Fruit fly (Drosophila melanogaster) whole organism, embryonic: Measurements from ENCODE around the gene CG3902.

Source experiments
- BEAF-32 ChIP-seq: fragments of 200-800 bp; sonication (Bioruptor generic); optimal IDR thresholded peaks from 3 replicates; lab custom pipeline; 2017; ENCODE audit warnings: missing biosample characterization, missing genetic modification characterization, mild to moderate bottlenecking, moderate library complexity, missing genetic modification reagents
- Bdp1 ChIP-seq: fragments of 200-800 bp; sonication (Bioruptor generic); optimal IDR thresholded peaks from 3 replicates; lab custom pipeline; 2016; ENCODE audit warnings: missing biosample characterization, missing genetic modification characterization
- BtbVII ChIP-seq: fragments of 200-800 bp; sonication (Bioruptor generic); optimal IDR thresholded peaks from 3 replicates; lab custom pipeline; 2017; ENCODE audit warnings: missing biosample characterization, mild to moderate bottlenecking, missing genetic modification characterization
- CG10366 ChIP-seq: fragments of 200-800 bp; sonication (Bioruptor generic); IDR thresholded peaks from 2 replicates; pipeline ENCODE4 v1.3.6; 2022; ENCODE audit warnings: missing biosample characterization, missing genetic modification characterization
- CG10543 ChIP-seq: fragments of 200-800 bp; sonication (Bioruptor generic); optimal IDR thresholded peaks from 3 replicates; lab custom pipeline; 2017; ENCODE audit warnings: missing biosample characterization, mild to moderate bottlenecking, missing genetic modification characterization, moderate library complexity
- CG11723 ChIP-seq: fragments of 200-800 bp; sonication (Bioruptor generic); optimal IDR thresholded peaks from 2 replicates; lab custom pipeline; 2017; ENCODE audit warnings: missing biosample characterization, mild to moderate bottlenecking, missing genetic modification characterization
- CG12104 ChIP-seq: fragments of 200-800 bp; sonication (Bioruptor generic); optimal IDR thresholded peaks from 3 replicates; lab custom pipeline; 2016; ENCODE audit warnings: missing biosample characterization, missing genetic modification characterization
- CG15601 ChIP-seq: fragments of 200-800 bp; sonication (Bioruptor generic); optimal IDR thresholded peaks from 3 replicates; lab custom pipeline; 2019; ENCODE audit warnings: missing biosample characterization, mild to moderate bottlenecking, missing genetic modification characterization, moderate library complexity
- CG17186 ChIP-seq: fragments of 200-800 bp; sonication (Bioruptor generic); optimal IDR thresholded peaks from 3 replicates; lab custom pipeline; 2017; ENCODE audit warnings: missing biosample characterization, missing genetic modification reagents, missing genetic modification characterization
- CG1832 ChIP-seq: fragments of 200-800 bp; sonication (Bioruptor generic); optimal IDR thresholded peaks from 2 replicates; lab custom pipeline; 2017; ENCODE audit warnings: missing biosample characterization, mild to moderate bottlenecking, missing genetic modification characterization, inconsistent platforms
- CG18476 ChIP-seq: fragments of 200-800 bp; sonication (Bioruptor generic); optimal IDR thresholded peaks from 2 replicates; lab custom pipeline; 2016; ENCODE audit warnings: missing biosample characterization, mild to moderate bottlenecking, missing genetic modification characterization
- CG18599 ChIP-seq: fragments of 200-800 bp; sonication (Bioruptor generic); optimal IDR thresholded peaks from 3 replicates; lab custom pipeline; 2017; ENCODE audit warnings: missing biosample characterization, missing genetic modification characterization, mild to moderate bottlenecking, moderate library complexity, missing genetic modification reagents
- CG2889 ChIP-seq: fragments of 200-800 bp; sonication (Bioruptor generic); IDR thresholded peaks from 3 replicates; pipeline ENCODE4 v1.3.6; 2022; ENCODE audit warnings: missing biosample characterization, missing genetic modification characterization
- CG30020 ChIP-seq: fragments of 200-800 bp; optimal IDR thresholded peaks from 2 replicates; lab custom pipeline; 2019; ENCODE audit warnings: missing biosample characterization, mild to moderate bottlenecking, missing genetic modification characterization, moderate library complexity
- CG31365 ChIP-seq: fragments of 200-800 bp; sonication (Bioruptor generic); optimal IDR thresholded peaks from 2 replicates; lab custom pipeline; 2018; ENCODE audit warnings: missing biosample characterization, mild to moderate bottlenecking, missing genetic modification characterization
- CG3838 ChIP-seq: fragments of 200-800 bp; sonication (Bioruptor generic); optimal IDR thresholded peaks from 3 replicates; lab custom pipeline; 2016; ENCODE audit warnings: missing biosample characterization, missing genetic modification characterization
- CG4282 ChIP-seq: fragments of 200-800 bp; sonication (Bioruptor generic); optimal IDR thresholded peaks from 2 replicates; lab custom pipeline; 2016; ENCODE audit warnings: missing biosample characterization, missing genetic modification characterization
- CG4854 ChIP-seq: fragments of 200-800 bp; sonication (Bioruptor generic); optimal IDR thresholded peaks from 2 replicates; lab custom pipeline; 2016; ENCODE audit warnings: missing biosample characterization, missing genetic modification characterization, inconsistent platforms
- CG7372 ChIP-seq: fragments of 200-800 bp; sonication (Bioruptor generic); IDR thresholded peaks from 2 replicates; pipeline ENCODE4 v1.3.6; 2022; ENCODE audit warnings: missing biosample characterization, missing genetic modification characterization
- CG7928 ChIP-seq: fragments of 200-800 bp; sonication (Bioruptor generic); optimal IDR thresholded peaks from 2 replicates; lab custom pipeline; 2017; ENCODE audit warnings: missing biosample characterization, mild to moderate bottlenecking, missing genetic modification characterization
- CG9609 ChIP-seq: fragments of 200-800 bp; sonication (Bioruptor generic); optimal IDR thresholded peaks from 3 replicates; lab custom pipeline; 2016; ENCODE audit warnings: missing biosample characterization, missing genetic modification characterization
- CG9876 ChIP-seq: fragments of 200-800 bp; sonication (Bioruptor generic); optimal IDR thresholded peaks from 2 replicates; lab custom pipeline; 2016; ENCODE audit warnings: missing biosample characterization, missing genetic modification characterization
- D ChIP-seq, 2 experiments: fragments of 200-800 bp in 1 of 2; fragments of >200 bp in 1 of 2; sonication (Bioruptor generic) in 1 of 2; optimal IDR thresholded peaks; 2 replicates in 1 of 2; 3 replicates in 1 of 2; lab custom pipeline; 2017; ENCODE audit warnings: mild to moderate bottlenecking in 1 of 2, missing biosample characterization in 1 of 2, missing genetic modification characterization in 1 of 2, missing genetic modification reagents in 1 of 2
- Dek ChIP-seq: fragments of 200-800 bp; sonication (Bioruptor generic); optimal IDR thresholded peaks from 3 replicates; lab custom pipeline; 2019; ENCODE audit warnings: missing biosample characterization, mild to moderate bottlenecking, missing genetic modification characterization, moderate library complexity
- Drgx ChIP-seq: fragments of 200-800 bp; sonication (Bioruptor generic); IDR thresholded peaks from 2 replicates; pipeline ENCODE4 v1.3.6; 2022; ENCODE audit warnings: missing biosample characterization, missing genetic modification characterization
- Eip74EF ChIP-seq, 2 experiments: fragments of 200-800 bp in 1 of 2; fragments of >200 bp in 1 of 2; sonication (Bioruptor generic) in 1 of 2; optimal IDR thresholded peaks; 2 replicates each; lab custom pipeline; 2017 to 2019; ENCODE audit warnings: missing biosample characterization in 2 of 2, missing genetic modification characterization in 2 of 2, mild to moderate bottlenecking in 1 of 2, moderate library complexity in 1 of 2
- Fer3 ChIP-seq: fragments of 200-800 bp; sonication (Bioruptor generic); optimal IDR thresholded peaks from 2 replicates; lab custom pipeline; 2018; ENCODE audit warnings: missing biosample characterization, mild to moderate bottlenecking, missing genetic modification characterization, moderate library complexity
- Hr78 ChIP-seq, 2 experiments: fragments of 200-800 bp in 1 of 2; fragments of >200 bp in 1 of 2; sonication (Bioruptor generic) in 1 of 2; optimal IDR thresholded peaks; 2 replicates each; lab custom pipeline; 2017 to 2019; ENCODE audit warnings: missing biosample characterization in 2 of 2, missing genetic modification characterization in 2 of 2, mild to moderate bottlenecking in 1 of 2, moderate library complexity in 1 of 2
- Hsf ChIP-seq: fragments of 200-800 bp; sonication (Bioruptor generic); optimal IDR thresholded peaks from 3 replicates; lab custom pipeline; 2016; ENCODE audit warnings: missing biosample characterization, missing genetic modification characterization
- Six4 ChIP-seq: fragments of 200-800 bp; sonication (Bioruptor generic); optimal IDR thresholded peaks from 2 replicates; lab custom pipeline; 2016; ENCODE audit warnings: missing biosample characterization, missing genetic modification characterization
- Sry-δ ChIP-seq: fragments of 200-800 bp; sonication (Bioruptor generic); optimal IDR thresholded peaks from 2 replicates; lab custom pipeline; 2016; ENCODE audit warnings: missing biosample characterization, missing genetic modification characterization
- Taf1 ChIP-seq: fragments of 200-800 bp; sonication (Bioruptor generic); IDR thresholded peaks from 2 replicates; pipeline ENCODE4 v1.3.6; 2022; ENCODE audit warnings: missing biosample characterization, missing genetic modification characterization
- Trl ChIP-seq, 3 experiments: fragments of >200 bp in 2 of 3; fragments of 200-800 bp in 1 of 3; sonication (Bioruptor generic) in 1 of 3; optimal IDR thresholded peaks; 2 replicates in 1 of 3; 3 replicates in 2 of 3; lab custom pipeline; 2016 to 2017; ENCODE audit warnings: missing biosample characterization in 1 of 3, missing genetic modification characterization in 1 of 3
- cas ChIP-seq: fragments of 200-800 bp; sonication (Bioruptor generic); IDR thresholded peaks from 2 replicates; pipeline ENCODE4 v1.3.6; 2022; ENCODE audit warnings: missing biosample characterization, missing genetic modification characterization
- ci ChIP-seq: fragments of 200-800 bp; sonication (Bioruptor generic); IDR thresholded peaks from 3 replicates; pipeline ENCODE4 v1.3.6; 2022; ENCODE audit warnings: missing biosample characterization, missing genetic modification characterization
- dimm ChIP-seq: fragments of 200-800 bp; sonication (Bioruptor generic); IDR thresholded peaks from 2 replicates; pipeline ENCODE4 v1.3.6; 2022; ENCODE audit warnings: missing biosample characterization, missing genetic modification characterization
- dmrt99B ChIP-seq: fragments of 200-800 bp; sonication (Bioruptor generic); optimal IDR thresholded peaks from 2 replicates; lab custom pipeline; 2018; ENCODE audit warnings: missing biosample characterization, mild to moderate bottlenecking, missing genetic modification characterization, moderate library complexity
- eve ChIP-seq, 2 experiments: fragments of >200 bp; optimal IDR thresholded peaks; 2 replicates each; lab custom pipeline; 2017; ENCODE audit warnings: missing biosample characterization in 2 of 2, missing genetic modification characterization in 2 of 2
- eyg ChIP-seq: fragments of 200-800 bp; sonication (Bioruptor generic); optimal IDR thresholded peaks from 3 replicates; lab custom pipeline; 2016; ENCODE audit warnings: missing biosample characterization, missing genetic modification characterization
- fd96Cb ChIP-seq: fragments of 200-800 bp; sonication (Bioruptor generic); optimal IDR thresholded peaks from 2 replicates; lab custom pipeline; 2018; ENCODE audit warnings: missing biosample characterization, mild to moderate bottlenecking, missing genetic modification characterization, moderate library complexity
- ind ChIP-seq: fragments of 200-800 bp; sonication (Bioruptor generic); optimal IDR thresholded peaks from 3 replicates; lab custom pipeline; 2016; ENCODE audit warnings: missing biosample characterization, missing genetic modification characterization
- luna ChIP-seq: fragments of 200-800 bp; sonication (Bioruptor generic); optimal IDR thresholded peaks from 2 replicates; lab custom pipeline; 2016; ENCODE audit warnings: missing biosample characterization, missing genetic modification characterization
- sens-2 ChIP-seq: fragments of 200-800 bp; sonication (Bioruptor generic); IDR thresholded peaks from 2 replicates; pipeline ENCODE4 v1.3.6; 2022; ENCODE audit warnings: missing biosample characterization, missing genetic modification characterization
- sisA ChIP-seq: fragments of 200-800 bp; sonication (Bioruptor generic); IDR thresholded peaks from 2 replicates; pipeline ENCODE4 v1.3.6; 2022; ENCODE audit warnings: missing biosample characterization, missing genetic modification characterization
- ssp ChIP-seq: fragments of 200-800 bp; sonication (Bioruptor generic); IDR thresholded peaks from 2 replicates; pipeline ENCODE4 v1.3.6; 2022; ENCODE audit warnings: missing biosample characterization, missing genetic modification characterization
- stc ChIP-seq: fragments of 200-800 bp; sonication (Bioruptor generic); IDR thresholded peaks from 2 replicates; pipeline ENCODE4 v1.3.6; 2022; ENCODE audit warnings: missing biosample characterization, missing genetic modification characterization
- tx ChIP-seq: fragments of 200-800 bp; sonication (Bioruptor generic); optimal IDR thresholded peaks from 2 replicates; lab custom pipeline; 2016; ENCODE audit warnings: missing biosample characterization, missing genetic modification characterization
- unc-4 ChIP-seq: fragments of 200-800 bp; sonication (Bioruptor generic); IDR thresholded peaks from 2 replicates; pipeline ENCODE4 v1.3.6; 2022; ENCODE audit warnings: missing biosample characterization, missing genetic modification characterization; ENCODE audit not compliant: partially characterized antibody
- zen ChIP-seq: fragments of 200-800 bp; sonication (Bioruptor generic); optimal IDR thresholded peaks from 3 replicates; lab custom pipeline; 2018; ENCODE audit warnings: missing biosample characterization, mild to moderate bottlenecking, missing genetic modification characterization, moderate library complexity

Gene CG3902

dm6 chr3L:18867521-18867920 lies 30.6 kb downstream of the CG3902 start, which contains the start of gene Dysb (continued):
- TF ChIP-seq sens-2 (GFP tag; lab: Robert Waterston, UW) = no peak; the same call in 1 of the 2 replicates
- TF ChIP-seq Drgx (GFP tag; lab: Robert Waterston, UW) = peak; percentile 92
- peak; percentile 72 for TF ChIP-seq CG18476 (GFP tag; lab: Kevin White, UChicago)
- peak; percentile 60 for TF ChIP-seq CG31365
- TF ChIP-seq fd96Cb = peak; percentile 78
- peak; percentile 92 for TF ChIP-seq Dek (tag; lab: Kevin White, UChicago)
- TF ChIP-seq CG12104 (GFP tag; lab: Kevin White, UChicago) = peak; percentile 44
- TF ChIP-seq Hr78 (GFP tag; optimal IDR thresholded peaks at IDR 0.05; lab: Kevin White, UChicago) = peak in 1 of 2 experiments; percentile 56
- TF ChIP-seq CG7372 (GFP tag; lab: Robert Waterston, UW) = peak; percentile 83
- peak; percentile 22 for TF ChIP-seq luna (GFP tag; lab: Kevin White, UChicago)
- TF ChIP-seq CG18599 (GFP tag; lab: Kevin White, UChicago) = peak; percentile 91
- peak; percentile 91 for TF ChIP-seq dmrt99B (tag; lab: Kevin White, UChicago)
- TF ChIP-seq Eip74EF (GFP tag; optimal IDR thresholded peaks at IDR 0.05; lab: Kevin White, UChicago) = peak in 1 of 2 experiments; percentile 78
- no peak for TF ChIP-seq D (optimal IDR thresholded peaks at IDR 0.05; lab: Kevin White, UChicago)
- peak; percentile 80 for TF ChIP-seq D (GFP tag; optimal IDR thresholded peaks at IDR 0.05; lab: Kevin White, UChicago)
- TF ChIP-seq CG7928 (GFP tag; lab: Kevin White, UChicago) = peak; percentile 9
- peak; percentile 86 for TF ChIP-seq CG15601 (tag; lab: Kevin White, UChicago)
- no peak for TF ChIP-seq eve (GFP tag; optimal IDR thresholded peaks at IDR 0.05; lab: Kevin White, UChicago)
- TF ChIP-seq Hsf (GFP tag; lab: Kevin White, UChicago) = peak; percentile 72
- TF ChIP-seq CG9876 = no peak
- no peak for TF ChIP-seq CG17186 (GFP tag; lab: Kevin White, UChicago)
- peak; percentile 49 for TF ChIP-seq Bdp1 (GFP tag; lab: Kevin White, UChicago)
- no peak for TF ChIP-seq CG4282 (GFP tag; lab: Kevin White, UChicago)
- peak; percentile 91 for TF ChIP-seq Fer3 (tag; lab: Kevin White, UChicago)
- TF ChIP-seq CG2889 (GFP tag; lab: Robert Waterston, UW) = peak; percentile 76
- peak; percentile 24; the same call in 1 of the 2 replicates for TF ChIP-seq unc-4 (GFP tag; lab: Robert Waterston, UW)
- peak; percentile 76 for TF ChIP-seq ind (GFP tag; lab: Kevin White, UChicago)
- peak; percentile 46 for TF ChIP-seq eyg (GFP tag; lab: Kevin White, UChicago)
- peak; percentile 72 for TF ChIP-seq Six4 (GFP tag; lab: Kevin White, UChicago)
- peak; percentile 83 for TF ChIP-seq CG10543
- peak; percentile 75 for TF ChIP-seq CG11723 (GFP tag; lab: Kevin White, UChicago)
- TF ChIP-seq BEAF-32 (GFP tag; lab: Kevin White, UChicago) = no peak
- peak; percentile 57 for TF ChIP-seq CG30020 (tag; lab: Kevin White, UChicago)
- TF ChIP-seq sisA (GFP tag; lab: Robert Waterston, UW) = peak; percentile 85
- peak; percentile 75 for TF ChIP-seq zen (tag; lab: Kevin White, UChicago)
- peak; percentile 4 for TF ChIP-seq CG3838 (GFP tag; lab: Kevin White, UChicago)
- peak; percentile 89 for TF ChIP-seq stc (GFP tag; lab: Robert Waterston, UW)
- TF ChIP-seq ssp (GFP tag; lab: Robert Waterston, UW) = no peak; the same call in none of the 2 replicates
- peak; percentile 17 for TF ChIP-seq CG4854 (GFP tag; lab: Kevin White, UChicago)
- no peak for TF ChIP-seq CG1832 (GFP tag; lab: Kevin White, UChicago)
- peak; percentile 95 for TF ChIP-seq ci (GFP tag; lab: Robert Waterston, UW)
- TF ChIP-seq BtbVII (GFP tag; lab: Kevin White, UChicago) = peak; percentile 88
- peak; percentile 32 for TF ChIP-seq tx
- peak; percentile 71; the same call in 1 of the 2 replicates for TF ChIP-seq Taf1 (GFP tag; lab: Robert Waterston, UW)
- TF ChIP-seq dimm = peak; percentile 60
- TF ChIP-seq cas (GFP tag; lab: Robert Waterston, UW) = peak; percentile 84
- TF ChIP-seq Trl (optimal IDR thresholded peaks at IDR 0.05; lab: Kevin White, UChicago) = peak; percentile 82 to 84
- TF ChIP-seq Trl (GFP tag; optimal IDR thresholded peaks at IDR 0.05; lab: Kevin White, UChicago) = peak; percentile 64
- TF ChIP-seq Sry-δ (GFP tag; lab: Kevin White, UChicago) = no peak
- TF ChIP-seq CG9609 (GFP tag; lab: Kevin White, UChicago) = peak; percentile 36
- TF ChIP-seq CG10366 (GFP tag; lab: Robert Waterston, UW) = peak; percentile 88
